Fruit fly (Drosophila melanogaster) whole organism, wandering third instar larva: ENCODE measurements around the gene Arf1.

Experiments used
- Abd-B ChIP-seq: fragments of >200 bp; optimal IDR thresholded peaks from 2 replicates; lab custom pipeline; 2017; ENCODE audit warnings: missing biosample characterization, missing genetic modification characterization
- CrebA ChIP-seq: fragments of 200-800 bp; sonication (Bioruptor generic); optimal IDR thresholded peaks from 2 replicates; lab custom pipeline; 2016; ENCODE audit warnings: missing biosample characterization, mild to moderate bottlenecking, missing genetic modification characterization, borderline replicate concordance
- Dfd ChIP-seq: fragments of >200 bp; optimal IDR thresholded peaks from 2 replicates; lab custom pipeline; 2017; ENCODE audit warnings: missing biosample characterization, missing genetic modification characterization
- Myc ChIP-seq: fragments of >200 bp; optimal IDR thresholded peaks from 2 replicates; lab custom pipeline; 2017
- OdsH ChIP-seq: fragments of 200-800 bp; sonication (Bioruptor generic); optimal IDR thresholded peaks from 2 replicates; lab custom pipeline; 2016; ENCODE audit warnings: missing biosample characterization, mild to moderate bottlenecking, missing genetic modification characterization
- Rel ChIP-seq, 2 experiments: fragments of 200-800 bp; sonication (Bioruptor generic) in 1 of 2; optimal IDR thresholded peaks; 2 replicates in 1 of 2; 3 replicates in 1 of 2; lab custom pipeline; 2016 to 2019; ENCODE audit warnings: mild to moderate bottlenecking in 2 of 2, missing biosample characterization in 2 of 2, missing genetic modification characterization in 2 of 2, moderate library complexity in 1 of 2
- br ChIP-seq: fragments of 200-800 bp; sonication (Bioruptor generic); optimal IDR thresholded peaks from 2 replicates; lab custom pipeline; 2016; ENCODE audit warnings: missing biosample characterization, missing genetic modification characterization
- h ChIP-seq: fragments of 200-800 bp; sonication (Bioruptor generic); optimal IDR thresholded peaks from 3 replicates; lab custom pipeline; 2016; ENCODE audit warnings: missing biosample characterization, mild to moderate bottlenecking, missing genetic modification characterization
- lola ChIP-seq: fragments of >200 bp; optimal IDR thresholded peaks from 2 replicates; lab custom pipeline; 2017; ENCODE audit warnings: missing biosample characterization, missing genetic modification characterization
- pan ChIP-seq: fragments of >200 bp; optimal IDR thresholded peaks from 2 replicates; lab custom pipeline; 2017
- psq ChIP-seq: fragments of 200-800 bp; sonication (Bioruptor generic); optimal IDR thresholded peaks from 3 replicates; lab custom pipeline; 2017; ENCODE audit warnings: missing biosample characterization, mild to moderate bottlenecking, missing genetic modification characterization, moderate library complexity
- usp ChIP-seq: fragments of >200 bp; optimal IDR thresholded peaks from 2 replicates; lab custom pipeline; 2017; ENCODE audit warnings: missing biosample characterization, missing genetic modification characterization

- no peak for TF ChIP-seq pan
- TF ChIP-seq Myc (lab: Kevin White, UChicago) = no peak
- TF ChIP-seq psq (GFP tag; lab: Kevin White, UChicago) = no peak
- no peak for TF ChIP-seq CrebA (GFP tag; lab: Kevin White, UChicago)
- no peak for TF ChIP-seq Dfd (GFP tag; lab: Kevin White, UChicago)
- TF ChIP-seq Abd-B (GFP tag; lab: Kevin White, UChicago) = no peak
- no peak for TF ChIP-seq br (GFP tag; lab: Kevin White, UChicago)
- TF ChIP-seq lola (GFP tag; lab: Kevin White, UChicago) = no peak
- no peak for TF ChIP-seq usp (GFP tag; lab: Kevin White, UChicago)
- no peak for TF ChIP-seq OdsH
- no peak for TF ChIP-seq h (GFP tag; lab: Kevin White, UChicago)
- TF ChIP-seq Rel (GFP tag; optimal IDR thresholded peaks at IDR 0.05; lab: Kevin White, UChicago) = no peak
- TF ChIP-seq Rel (tag; optimal IDR thresholded peaks at IDR 0.05; lab: Kevin White, UChicago) = no peak
Observed at dm6 chr3L:22848940-22849339, 23.1 kb downstream of the Arf1 start.
